Worm (Caenorhabditis elegans): ENCODE data around the gene F09F9.2.

- TF ChIP-seq flt-1 (GFP tag; IDR thresholded peaks at IDR 0.05): no peak
- TF ChIP-seq hmg-4 (GFP tag; optimal IDR thresholded peaks at IDR 0.05): no peak
- TF ChIP-seq tbx-37 (GFP tag; conservative IDR thresholded peaks at IDR 0.05): no peak
- no peak for TF ChIP-seq ama-1 (optimal IDR thresholded peaks at IDR 0.05)
- TF ChIP-seq hnd-1 (tag; optimal IDR thresholded peaks at IDR 0.05): no peak
- no peak for TF ChIP-seq tra-4 (tag; optimal IDR thresholded peaks at IDR 0.05)
- TF ChIP-seq F13C5.2 (tag; optimal IDR thresholded peaks at IDR 0.05): no peak
- TF ChIP-seq ets-7 (tag; optimal IDR thresholded peaks at IDR 0.05): no peak
- no peak for TF ChIP-seq tbx-11 (GFP tag; IDR thresholded peaks at IDR 0.05)
- no peak for TF ChIP-seq aly-1 (tag; optimal IDR thresholded peaks at IDR 0.05)
- TF ChIP-seq B0310.2 (tag; optimal IDR thresholded peaks at IDR 0.05): no peak
These were observed 37.3 kb upstream of the F09F9.2 start for ce11 chrX:4148449-4149031.

All from whole organism, early embryonic.